Worm (Caenorhabditis elegans) whole organism, mixed stage, embryonic: Measurements from ENCODE around the gene C29F7.3.

Experiments used
- M03D4.4 ChIP-seq: sonication (generic microtip); optimal IDR thresholded peaks from 2 replicates; lab custom pipeline; 2017; ENCODE audit warnings: mild to moderate bottlenecking, missing genetic modification characterization, missing compliant biosample characterization
- bed-3 ChIP-seq: fragments of 200-800 bp; sonication (Bioruptor generic); optimal IDR thresholded peaks from 3 replicates; lab custom pipeline; 2018; ENCODE audit warnings: mild to moderate bottlenecking, missing genetic modification characterization, moderate library complexity, missing compliant biosample characterization
- blmp-1 ChIP-seq: fragments of 150-350 bp; optimal IDR thresholded peaks from 2 replicates; lab custom pipeline; 2014; ENCODE audit warnings: missing biosample characterization, missing genetic modification characterization
- ceh-39 ChIP-seq: fragments of 150-350 bp; optimal IDR thresholded peaks from 2 replicates; lab custom pipeline; 2014; ENCODE audit warnings: missing biosample characterization, missing genetic modification characterization
- ceh-83 ChIP-seq: fragments of 200-800 bp; sonication (Bioruptor generic); optimal IDR thresholded peaks from 2 replicates; lab custom pipeline; 2018; ENCODE audit warnings: mild to moderate bottlenecking, missing genetic modification characterization, missing compliant biosample characterization
- ces-1 ChIP-seq: fragments of 150-350 bp; optimal IDR thresholded peaks from 2 replicates; lab custom pipeline; 2014; ENCODE audit warnings: missing biosample characterization, missing genetic modification reagents, missing genetic modification characterization
- elt-1 ChIP-seq: sonication (generic microtip); optimal IDR thresholded peaks from 2 replicates; lab custom pipeline; 2017; ENCODE audit warnings: missing genetic modification characterization, mild to moderate bottlenecking, missing compliant biosample characterization, antibody characterized with exemption, moderate library complexity, borderline replicate concordance; ENCODE audit not compliant: insufficient read depth
- elt-3 ChIP-seq: fragments of 150-350 bp; optimal IDR thresholded peaks from 2 replicates; lab custom pipeline; 2014; ENCODE audit warnings: missing biosample characterization, missing genetic modification characterization
- ham-2 ChIP-seq: fragments of 200-800 bp; sonication (Bioruptor generic); optimal IDR thresholded peaks from 2 replicates; lab custom pipeline; 2018; ENCODE audit warnings: mild to moderate bottlenecking, missing genetic modification characterization, missing compliant biosample characterization
- lin-13 ChIP-seq: fragments of 150-350 bp; optimal IDR thresholded peaks from 2 replicates; lab custom pipeline; 2014; ENCODE audit warnings: missing biosample characterization, missing genetic modification characterization
- lsy-2 ChIP-seq: fragments of 150-350 bp; optimal IDR thresholded peaks from 2 replicates; lab custom pipeline; 2014; ENCODE audit warnings: missing biosample characterization, missing genetic modification characterization
- mab-5 ChIP-seq: fragments of 150-350 bp; optimal IDR thresholded peaks from 2 replicates; lab custom pipeline; 2014; ENCODE audit warnings: missing biosample characterization, missing genetic modification characterization
- mep-1 ChIP-seq: fragments of 150-350 bp; optimal IDR thresholded peaks from 2 replicates; lab custom pipeline; 2017; ENCODE audit warnings: missing biosample characterization, missing genetic modification reagents, missing genetic modification characterization, inconsistent platforms
- mls-2 ChIP-seq: sonication (generic microtip); optimal IDR thresholded peaks from 2 replicates; lab custom pipeline; 2016; ENCODE audit warnings: mild to moderate bottlenecking, missing genetic modification characterization, moderate library complexity, missing compliant biosample characterization
- nhr-12 ChIP-seq: fragments of 150-350 bp; optimal IDR thresholded peaks from 2 replicates; lab custom pipeline; 2014; ENCODE audit warnings: missing biosample characterization, missing genetic modification characterization
- nhr-2 ChIP-seq: fragments of 150-350 bp; optimal IDR thresholded peaks from 2 replicates; lab custom pipeline; 2014; ENCODE audit warnings: missing biosample characterization, missing genetic modification characterization
- nhr-237 ChIP-seq: fragments of 150-350 bp; optimal IDR thresholded peaks from 2 replicates; lab custom pipeline; 2014; ENCODE audit warnings: missing biosample characterization, missing genetic modification characterization
- nhr-28 ChIP-seq: fragments of 150-350 bp; optimal IDR thresholded peaks from 2 replicates; lab custom pipeline; 2014; ENCODE audit warnings: missing biosample characterization, missing genetic modification characterization
- nhr-76 ChIP-seq: sonication (generic microtip); optimal IDR thresholded peaks from 2 replicates; lab custom pipeline; 2017; ENCODE audit warnings: missing biosample characterization, missing genetic modification characterization
- pha-4 ChIP-seq: fragments of 150-350 bp; optimal IDR thresholded peaks from 2 replicates; lab custom pipeline; 2018; ENCODE audit warnings: missing biosample characterization, missing genetic modification reagents, missing genetic modification characterization
- sem-2 ChIP-seq: fragments of 200-800 bp; sonication (Bioruptor generic); optimal IDR thresholded peaks from 2 replicates; lab custom pipeline; 2018; ENCODE audit warnings: mild to moderate bottlenecking, missing genetic modification characterization, missing compliant biosample characterization
- snpc-4 ChIP-seq: fragments of 150-350 bp; optimal IDR thresholded peaks from 2 replicates; lab custom pipeline; 2014; ENCODE audit warnings: missing biosample characterization, missing genetic modification characterization
- tbx-8 ChIP-seq: fragments of 200-800 bp; sonication (Bioruptor generic); optimal IDR thresholded peaks from 2 replicates; lab custom pipeline; 2018; ENCODE audit warnings: mild to moderate bottlenecking, missing genetic modification characterization, moderate library complexity, missing compliant biosample characterization
- unc-120 ChIP-seq: sonication (generic microtip); optimal IDR thresholded peaks from 2 replicates; lab custom pipeline; 2017; ENCODE audit warnings: missing genetic modification characterization, missing compliant biosample characterization; ENCODE audit not compliant: poor library complexity, severe bottlenecking
- unc-39 ChIP-seq: fragments of 150-350 bp; optimal IDR thresholded peaks from 2 replicates; lab custom pipeline; 2014; ENCODE audit warnings: missing biosample characterization, missing genetic modification characterization
- unc-62 ChIP-seq: fragments of 150-350 bp; optimal IDR thresholded peaks from 2 replicates; lab custom pipeline; 2014; ENCODE audit warnings: missing biosample characterization, missing genetic modification reagents, missing genetic modification characterization
- zip-8 ChIP-seq: fragments of 150-350 bp; optimal IDR thresholded peaks from 2 replicates; lab custom pipeline; 2014; ENCODE audit warnings: missing biosample characterization, missing genetic modification characterization
- ztf-11 ChIP-seq: fragments of 150-350 bp; optimal IDR thresholded peaks from 2 replicates; lab custom pipeline; 2014; ENCODE audit warnings: missing biosample characterization, missing genetic modification characterization

C29F7.3 gene

ce11 chrX:13401311-13401710 is 18.4 kb downstream of the C29F7.3 start:
- TF ChIP-seq bed-3 (GFP tag; lab: Kevin White, UChicago) (no peak), pha-4 (peak; percentile 35)

ce11 chrX:13399221-13399620 is 20.5 kb downstream of the C29F7.3 start, which contains the start of gene F02C12.2:
F02C12.2 (minus strand) TSS chrX:13399321.
- no peak for TF ChIP-seq unc-39 (tag; lab: Kevin White, UChicago)
- no peak for TF ChIP-seq M03D4.4 (tag; lab: Kevin White, UChicago)
- TF ChIP-seq mab-5 (tag; lab: Kevin White, UChicago) = no peak
- no peak for TF ChIP-seq ceh-39
- no peak for TF ChIP-seq zip-8 (tag; lab: Kevin White, UChicago)
- no peak for TF ChIP-seq nhr-2 (tag; lab: Kevin White, UChicago)
- no peak for TF ChIP-seq blmp-1 (tag; lab: Kevin White, UChicago)
- no peak for TF ChIP-seq elt-3 (tag; lab: Kevin White, UChicago)
- no peak for TF ChIP-seq ceh-83 (GFP tag; lab: Kevin White, UChicago)
- no peak for TF ChIP-seq nhr-76 (tag; lab: Kevin White, UChicago)

- TF ChIP-seq nhr-237 (peak; percentile 74), lsy-2 (tag; lab: Kevin White, UChicago) (peak; percentile 50), nhr-2 (tag; lab: Kevin White, UChicago) (peak; percentile 13), unc-62 (GFP tag; lab: Kevin White, UChicago) (no peak), mab-5 (tag; lab: Kevin White, UChicago) (peak; percentile 4), ces-1 (GFP tag; lab: Kevin White, UChicago) (peak; percentile 67), pha-4 (peak; percentile 79), nhr-12 (no peak), mep-1 (peak; percentile 65)
Measured at ce11 chrX:13396550-13397023, 23.1 kb downstream of the C29F7.3 start, which contains the start of gene F02C12.3. F02C12.3 (plus strand) TSS chrX:13396973.

- TF ChIP-seq unc-62 (GFP tag; lab: Kevin White, UChicago) = no peak
- TF ChIP-seq ztf-11 (tag; lab: Kevin White, UChicago) = no peak
- TF ChIP-seq sem-2 = no peak
- TF ChIP-seq ham-2 (GFP tag; lab: Kevin White, UChicago) = no peak
- TF ChIP-seq elt-3 (tag; lab: Kevin White, UChicago) = no peak
- no peak for TF ChIP-seq nhr-28 (tag; lab: Kevin White, UChicago)
- TF ChIP-seq bed-3 (GFP tag; lab: Kevin White, UChicago) = no peak
- TF ChIP-seq ceh-83 (GFP tag; lab: Kevin White, UChicago) = no peak
- TF ChIP-seq nhr-2 (tag; lab: Kevin White, UChicago) = no peak
- TF ChIP-seq tbx-8 = no peak
- TF ChIP-seq, all 35 proteins: peak for 0
Measured at ce11 chrX:13394971-13395370, 24.8 kb downstream of the C29F7.3 start, which contains the start of gene irld-2. irld-2 (minus strand) TSS chrX:13395071.

ce11 chrX:13388829-13389228 is 30.9 kb downstream of the C29F7.3 start:
- TF ChIP-seq lin-13 (tag; lab: Kevin White, UChicago) (no peak), mls-2 (no peak), elt-1 (no peak), nhr-237 (no peak), tbx-8 (no peak), sem-2 (no peak), ceh-83 (GFP tag; lab: Kevin White, UChicago) (no peak), ztf-11 (tag; lab: Kevin White, UChicago) (no peak), nhr-28 (tag; lab: Kevin White, UChicago) (no peak), mab-5 (tag; lab: Kevin White, UChicago) (no peak), nhr-2 (tag; lab: Kevin White, UChicago) (no peak), lsy-2 (tag; lab: Kevin White, UChicago) (no peak), snpc-4 (no peak), unc-120 (tag; lab: Kevin White, UChicago) (no peak), nhr-12 (no peak), unc-39 (tag; lab: Kevin White, UChicago) (no peak), ceh-39 (no peak)

ce11 chrX:13387497-13387953 is 32.2 kb downstream of the C29F7.3 start, which contains the start of gene C49F8.3:
C49F8.3 (minus strand) TSS chrX:13387547.
- TF ChIP-seq lsy-2 (tag; lab: Kevin White, UChicago) (no peak), mls-2 (no peak), ces-1 (GFP tag; lab: Kevin White, UChicago) (no peak), nhr-2 (tag; lab: Kevin White, UChicago) (no peak)
